Worm (Caenorhabditis elegans) whole organism, L3 larva: ENCODE measurements around the gene nol-10.

Experiments used
- R02D3.7 ChIP-seq: fragments of 150-350 bp; optimal IDR thresholded peaks from 2 replicates; lab custom pipeline; 2014; ENCODE audit warnings: missing biosample characterization, missing genetic modification characterization
- ZK546.5 ChIP-seq: sonication (generic microtip); optimal IDR thresholded peaks from 2 replicates; lab custom pipeline; 2017; ENCODE audit warnings: missing biosample characterization, missing genetic modification characterization
- aly-2 ChIP-seq: fragments of 150-350 bp; optimal IDR thresholded peaks from 2 replicates; lab custom pipeline; 2014; ENCODE audit warnings: missing biosample characterization, missing genetic modification characterization
- ama-1 ChIP-seq: fragments of 150-350 bp; optimal IDR thresholded peaks from 2 replicates; lab custom pipeline; 2018
- ceh-16 ChIP-seq: sonication (generic microtip); optimal IDR thresholded peaks from 2 replicates; lab custom pipeline; 2017; ENCODE audit warnings: missing biosample characterization, missing genetic modification characterization
- ceh-28 ChIP-seq: fragments of 150-350 bp; optimal IDR thresholded peaks from 2 replicates; lab custom pipeline; 2014; ENCODE audit warnings: missing biosample characterization, missing genetic modification reagents, missing genetic modification characterization
- ceh-82 ChIP-seq: fragments of 150-350 bp; optimal IDR thresholded peaks from 2 replicates; lab custom pipeline; 2014; ENCODE audit warnings: missing biosample characterization, missing genetic modification characterization
- daf-12 ChIP-seq: fragments of 150-350 bp; optimal IDR thresholded peaks from 2 replicates; lab custom pipeline; 2014; ENCODE audit warnings: missing biosample characterization, missing genetic modification reagents, missing genetic modification characterization
- egl-27 ChIP-seq: sonication (generic microtip); optimal IDR thresholded peaks from 4 replicates; lab custom pipeline; 2017; ENCODE audit warnings: missing biosample characterization, missing genetic modification reagents, missing genetic modification characterization
- egl-5 ChIP-seq: fragments of 150-350 bp; optimal IDR thresholded peaks from 2 replicates; lab custom pipeline; 2017; ENCODE audit warnings: missing biosample characterization, missing genetic modification reagents, missing genetic modification characterization, inconsistent platforms
- elt-1 ChIP-seq: fragments of 150-350 bp; optimal IDR thresholded peaks from 2 replicates; lab custom pipeline; 2014; ENCODE audit warnings: missing biosample characterization, missing genetic modification characterization
- elt-2 ChIP-seq: sonication (generic microtip); optimal IDR thresholded peaks from 2 replicates; lab custom pipeline; 2016; ENCODE audit warnings: missing genetic modification reagents, mild to moderate bottlenecking, missing genetic modification characterization, missing compliant biosample characterization
- elt-3 ChIP-seq, 3 experiments: fragments of 150-350 bp in 1 of 3; sonication (generic microtip) in 2 of 3; optimal IDR thresholded peaks; 2 replicates in 2 of 3; 4 replicates in 1 of 3; lab custom pipeline; 2014 to 2017; ENCODE audit warnings: missing biosample characterization in 3 of 3, missing genetic modification characterization in 3 of 3
- eor-1 ChIP-seq, 2 experiments: fragments of 150-350 bp; optimal IDR thresholded peaks; 2 replicates each; lab custom pipeline; 2014 to 2018; ENCODE audit warnings: missing biosample characterization in 2 of 2, missing genetic modification characterization in 2 of 2
- fkh-10 ChIP-seq: sonication (generic microtip); optimal IDR thresholded peaks from 2 replicates; lab custom pipeline; 2017; ENCODE audit warnings: missing biosample characterization, missing genetic modification reagents, missing genetic modification characterization
- fos-1 ChIP-seq: fragments of 150-350 bp; optimal IDR thresholded peaks from 2 replicates; lab custom pipeline; 2014; ENCODE audit warnings: missing biosample characterization, missing genetic modification characterization
- hmg-11 ChIP-seq: sonication (generic microtip); optimal IDR thresholded peaks from 2 replicates; lab custom pipeline; 2016; ENCODE audit warnings: missing genetic modification characterization, missing compliant biosample characterization
- lin-15B ChIP-seq: fragments of 150-350 bp; optimal IDR thresholded peaks from 2 replicates; lab custom pipeline; 2014; ENCODE audit warnings: missing biosample characterization, missing genetic modification characterization
- lin-39 ChIP-seq: fragments of 150-350 bp; optimal IDR thresholded peaks from 2 replicates; lab custom pipeline; 2018; ENCODE audit warnings: missing biosample characterization, missing genetic modification reagents, missing genetic modification characterization
- lsy-12 ChIP-seq: sonication (generic microtip); optimal IDR thresholded peaks from 2 replicates; lab custom pipeline; 2016; ENCODE audit warnings: mild to moderate bottlenecking, missing genetic modification characterization, missing compliant biosample characterization
- mdl-1 ChIP-seq: fragments of 150-350 bp; optimal IDR thresholded peaks from 2 replicates; lab custom pipeline; 2014; ENCODE audit warnings: missing biosample characterization, missing genetic modification characterization
- nfya-1 ChIP-seq: sonication (generic microtip); optimal IDR thresholded peaks from 2 replicates; lab custom pipeline; 2017; ENCODE audit warnings: missing genetic modification characterization, mild to moderate bottlenecking, missing compliant biosample characterization, antibody characterized with exemption, moderate library complexity; ENCODE audit not compliant: insufficient read depth
- nhr-11 ChIP-seq: fragments of 150-350 bp; optimal IDR thresholded peaks from 2 replicates; lab custom pipeline; 2014; ENCODE audit warnings: missing biosample characterization, missing genetic modification characterization
- nhr-23 ChIP-seq: fragments of 150-350 bp; optimal IDR thresholded peaks from 2 replicates; lab custom pipeline; 2014; ENCODE audit warnings: missing biosample characterization, missing genetic modification reagents, missing genetic modification characterization
- nhr-25 ChIP-seq: sonication (generic microtip); optimal IDR thresholded peaks from 2 replicates; lab custom pipeline; 2017; ENCODE audit warnings: missing biosample characterization, missing genetic modification characterization
- nhr-28 ChIP-seq: fragments of 150-350 bp; optimal IDR thresholded peaks from 2 replicates; lab custom pipeline; 2014; ENCODE audit warnings: missing biosample characterization, missing genetic modification characterization
- nhr-43 ChIP-seq: sonication (generic microtip); optimal IDR thresholded peaks from 2 replicates; lab custom pipeline; 2016; ENCODE audit warnings: mild to moderate bottlenecking, missing genetic modification characterization, missing compliant biosample characterization; ENCODE audit not compliant: poor library complexity, severe bottlenecking
- nhr-67 ChIP-seq: fragments of 150-350 bp; optimal IDR thresholded peaks from 2 replicates; lab custom pipeline; 2014; ENCODE audit warnings: missing biosample characterization, missing genetic modification characterization
- nhr-76 ChIP-seq: fragments of 150-350 bp; sonication (generic microtip); optimal IDR thresholded peaks from 5 replicates; lab custom pipeline; 2014; ENCODE audit warnings: missing biosample characterization, missing genetic modification characterization
- nhr-77 ChIP-seq: fragments of 150-350 bp; optimal IDR thresholded peaks from 2 replicates; lab custom pipeline; 2014; ENCODE audit warnings: missing biosample characterization, missing genetic modification characterization
- pha-4 ChIP-seq: fragments of 150-350 bp; optimal IDR thresholded peaks from 2 replicates; lab custom pipeline; 2014; ENCODE audit warnings: missing biosample characterization, missing genetic modification reagents, missing genetic modification characterization
- sea-2 ChIP-seq: fragments of 150-350 bp; sonication (generic microtip); optimal IDR thresholded peaks from 4 replicates; lab custom pipeline; 2014; ENCODE audit warnings: missing biosample characterization, missing genetic modification reagents, missing genetic modification characterization
- skn-1 ChIP-seq: fragments of 150-350 bp; optimal IDR thresholded peaks from 2 replicates; lab custom pipeline; 2014; ENCODE audit warnings: missing biosample characterization, missing genetic modification characterization
- tbx-2 ChIP-seq: sonication (generic microtip); optimal IDR thresholded peaks from 2 replicates; lab custom pipeline; 2016; ENCODE audit warnings: mild to moderate bottlenecking, missing genetic modification characterization, missing compliant biosample characterization
- unc-39 ChIP-seq: sonication (generic microtip); optimal IDR thresholded peaks from 4 replicates; lab custom pipeline; 2017; ENCODE audit warnings: missing biosample characterization, missing genetic modification characterization
- unc-62 ChIP-seq: fragments of 150-350 bp; sonication (generic microtip); optimal IDR thresholded peaks from 4 replicates; lab custom pipeline; 2014; ENCODE audit warnings: missing biosample characterization, missing genetic modification reagents, missing genetic modification characterization
- zag-1 ChIP-seq: fragments of 150-350 bp; optimal IDR thresholded peaks from 2 replicates; lab custom pipeline; 2014; ENCODE audit warnings: missing biosample characterization, missing genetic modification characterization
- ztf-11 ChIP-seq: fragments of 150-350 bp; optimal IDR thresholded peaks from 2 replicates; lab custom pipeline; 2014; ENCODE audit warnings: missing biosample characterization, missing genetic modification characterization
- ztf-4 ChIP-seq: fragments of 150-350 bp; optimal IDR thresholded peaks from 2 replicates; lab custom pipeline; 2014; ENCODE audit warnings: missing biosample characterization, missing genetic modification characterization

Gene nol-10

DNA sequence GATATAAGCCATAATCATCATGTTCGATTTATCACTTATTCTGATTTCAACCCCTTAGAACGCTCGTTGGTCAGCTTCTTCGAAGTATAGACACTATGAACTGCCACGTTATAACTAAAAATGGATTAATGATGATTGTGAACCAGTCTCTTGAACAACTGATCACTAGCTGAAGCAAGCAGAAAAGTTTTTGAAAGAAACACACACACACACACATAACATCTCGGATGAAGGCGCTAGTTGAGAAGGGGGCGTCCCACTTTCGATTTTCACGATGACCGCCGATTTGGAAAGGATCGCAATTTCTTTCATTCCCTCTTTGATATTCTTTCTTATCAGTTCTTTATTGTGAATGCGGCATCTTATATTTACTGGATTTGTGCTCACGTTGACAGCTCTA is 11.8 kb upstream of the nol-10 start, which contains the start of gene clec-180:
TSS of gene clec-180 (plus strand) at position 301 of the 400 bp plus-strand sequence.
- TF ChIP-seq hmg-11 (tag; lab: Kevin White, UChicago) (no peak), daf-12 (tag; lab: Kevin White, UChicago) (no peak), sea-2 (GFP tag; lab: Kevin White, UChicago) (no peak), R02D3.7 (no peak), mdl-1 (tag; lab: Kevin White, UChicago) (no peak), nhr-28 (tag; lab: Kevin White, UChicago) (no peak), ceh-28 (tag; lab: Kevin White, UChicago) (no peak), unc-62 (no peak), nhr-23 (tag; lab: Kevin White, UChicago) (no peak)

DNA sequence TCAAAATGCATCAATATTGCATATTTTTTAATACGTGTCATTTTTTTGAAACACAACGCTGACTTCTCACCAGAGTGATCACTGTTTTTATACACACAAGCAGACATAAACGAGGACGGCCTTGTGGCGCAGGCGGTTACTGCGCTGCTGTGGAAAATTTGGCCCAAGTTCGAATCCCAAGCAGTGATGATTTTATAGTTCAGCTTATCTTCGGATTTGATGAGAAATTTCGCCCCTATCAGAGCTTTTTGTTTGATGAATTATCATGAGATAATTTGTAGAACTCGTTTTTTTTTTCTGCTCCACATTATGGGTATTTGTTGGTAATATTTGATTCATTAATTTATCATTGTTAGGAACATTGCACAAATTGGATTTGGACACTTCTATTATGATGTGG is 6.5 kb upstream of the nol-10 start:
- TF ChIP-seq aly-2 (peak; percentile 41), fos-1 (tag; lab: Kevin White, UChicago) (no peak), R02D3.7 (no peak), nhr-67 (no peak), eor-1 (tag; optimal IDR thresholded peaks at IDR 0.05; lab: Kevin White, UChicago) (no peak), zag-1 (tag; lab: Kevin White, UChicago) (no peak), elt-2 (peak; percentile 55), nfya-1 (tag; lab: Kevin White, UChicago) (peak; percentile 65), nhr-11 (tag; lab: Kevin White, UChicago) (no peak), tbx-2 (tag; lab: Kevin White, UChicago) (peak; percentile 73), fkh-10 (GFP tag; lab: Kevin White, UChicago) (no peak), ztf-4 (tag; lab: Kevin White, UChicago) (peak; percentile 22), ceh-82 (tag; lab: Kevin White, UChicago) (peak; percentile 69), pha-4 (tag; lab: Kevin White, UChicago) (no peak), lsy-12 (tag; lab: Kevin White, UChicago) (peak; percentile 87), nhr-25 (tag; lab: Kevin White, UChicago) (peak; percentile 40), nhr-77 (tag; lab: Kevin White, UChicago) (peak; percentile 26), lin-15B (tag; lab: Kevin White, UChicago) (peak; percentile 50), egl-5 (tag; lab: Kevin White, UChicago) (peak; percentile 91), ceh-16 (peak; percentile 44), skn-1 (tag; lab: Kevin White, UChicago) (peak; percentile 53), nhr-43 (tag; lab: Kevin White, UChicago) (peak; percentile 81), elt-3 (tag; optimal IDR thresholded peaks at IDR 0.05; lab: Kevin White, UChicago) (peak in 1 of 3 experiments; percentile 72), lin-39 (tag; lab: Kevin White, UChicago) (peak; percentile 85), ztf-11 (tag; lab: Kevin White, UChicago) (peak; percentile 46), egl-27 (peak; percentile 81), hmg-11 (tag; lab: Kevin White, UChicago) (peak; percentile 97), daf-12 (tag; lab: Kevin White, UChicago) (no peak), ama-1 (lab: Kevin White, UChicago) (peak; percentile 58), mdl-1 (tag; lab: Kevin White, UChicago) (no peak), ZK546.5 (no peak), nhr-23 (tag; lab: Kevin White, UChicago) (peak; percentile 78), unc-39 (tag; lab: Kevin White, UChicago) (no peak), elt-1 (tag; lab: Kevin White, UChicago) (peak; percentile 24), nhr-76 (peak; percentile 12)

DNA sequence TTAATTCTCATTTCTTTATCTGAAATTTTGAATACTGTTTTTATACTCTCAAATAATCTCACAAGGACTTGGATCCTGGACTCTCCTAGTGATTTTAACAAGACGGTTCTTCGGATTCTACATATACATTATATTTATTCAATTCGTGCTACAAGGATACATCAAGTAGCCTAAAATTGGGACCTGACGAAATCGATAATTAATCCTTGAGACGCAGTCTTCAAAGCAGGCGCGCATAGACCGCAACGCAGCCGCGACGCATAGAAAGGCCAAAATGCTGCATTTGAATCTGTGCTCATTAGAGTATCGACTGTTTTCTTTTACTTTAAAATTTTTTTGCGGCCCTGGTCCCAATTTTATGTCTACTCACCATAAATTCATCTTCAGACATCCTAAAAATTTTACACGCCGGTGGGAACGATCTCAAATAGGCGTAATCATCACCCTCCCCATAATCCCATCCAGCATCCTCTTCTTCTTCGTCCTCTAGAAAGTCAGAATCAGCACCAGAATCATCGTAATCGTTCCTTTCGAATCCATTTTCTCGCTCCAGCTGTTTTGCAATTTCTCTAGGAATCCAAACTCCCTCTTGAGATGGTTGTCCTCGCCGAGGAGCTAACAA is 5.1 kb upstream of the nol-10 start, which contains the start of gene cec-4:
TSS of gene cec-4 (plus strand) at position 572 of the 622 bp plus-strand sequence.
- TF ChIP-seq unc-62 (no peak), lin-39 (tag; lab: Kevin White, UChicago) (no peak), nfya-1 (tag; lab: Kevin White, UChicago) (no peak), nhr-43 (tag; lab: Kevin White, UChicago) (no peak), ama-1 (lab: Kevin White, UChicago) (no peak), tbx-2 (tag; lab: Kevin White, UChicago) (no peak), elt-3 (tag; optimal IDR thresholded peaks at IDR 0.05; lab: Kevin White, UChicago) (no peak), R02D3.7 (no peak), aly-2 (no peak), nhr-28 (tag; lab: Kevin White, UChicago) (no peak), nhr-23 (tag; lab: Kevin White, UChicago) (no peak), ceh-28 (tag; lab: Kevin White, UChicago) (no peak), unc-39 (tag; lab: Kevin White, UChicago) (no peak), ztf-4 (tag; lab: Kevin White, UChicago) (no peak), nhr-76 (no peak)
